Fruit fly (Drosophila melanogaster) whole organism, embryonic: ENCODE measurements around the gene slif.
A peak's percentile ranks its signal among the peaks of the same experiment; 100 is the strongest.

Experiments used
- B-H1 ChIP-seq: fragments of 200-800 bp; sonication (Bioruptor generic); IDR thresholded peaks from 3 replicates; pipeline ENCODE4 v1.3.6; 2022; ENCODE audit warnings: missing biosample characterization, missing genetic modification characterization
- CG11398 ChIP-seq: fragments of 200-800 bp; sonication (Bioruptor generic); optimal IDR thresholded peaks from 2 replicates; lab custom pipeline; 2016; ENCODE audit warnings: missing biosample characterization, missing genetic modification characterization
- CG13296 ChIP-seq: fragments of 200-800 bp; sonication (Bioruptor generic); optimal IDR thresholded peaks from 3 replicates; lab custom pipeline; 2018; ENCODE audit warnings: missing biosample characterization, mild to moderate bottlenecking, missing genetic modification characterization
- CG13424 ChIP-seq: fragments of 200-800 bp; sonication (Bioruptor generic); optimal IDR thresholded peaks from 2 replicates; lab custom pipeline; 2019; ENCODE audit warnings: missing biosample characterization, mild to moderate bottlenecking, missing genetic modification characterization, moderate library complexity
- CG16779 ChIP-seq: fragments of 200-800 bp; sonication (Bioruptor generic); IDR thresholded peaks from 2 replicates; pipeline ENCODE4 v1.3.6; 2022; ENCODE audit warnings: missing biosample characterization, missing genetic modification characterization
- CG8478 ChIP-seq: fragments of >200 bp; optimal IDR thresholded peaks from 2 replicates; lab custom pipeline; 2018
- CoRest ChIP-seq: fragments of 200-800 bp; sonication (Bioruptor generic); optimal IDR thresholded peaks from 3 replicates; lab custom pipeline; 2018; ENCODE audit warnings: missing biosample characterization, mild to moderate bottlenecking, missing genetic modification characterization, moderate library complexity
- Doc2 ChIP-seq: fragments of 200-800 bp; sonication (Bioruptor generic); IDR thresholded peaks from 2 replicates; pipeline ENCODE4 v1.3.6; 2022; ENCODE audit warnings: missing biosample characterization, missing genetic modification characterization
- Nf-YC ChIP-seq: fragments of 200-800 bp; optimal IDR thresholded peaks from 3 replicates; lab custom pipeline; 2019; ENCODE audit warnings: missing biosample characterization, mild to moderate bottlenecking, missing genetic modification characterization, moderate library complexity
- fd102C ChIP-seq: fragments of 200-800 bp; sonication (Bioruptor generic); optimal IDR thresholded peaks from 2 replicates; lab custom pipeline; 2018; ENCODE audit warnings: missing biosample characterization, mild to moderate bottlenecking, missing genetic modification characterization, moderate library complexity
- fd96Cb ChIP-seq: fragments of 200-800 bp; sonication (Bioruptor generic); optimal IDR thresholded peaks from 2 replicates; lab custom pipeline; 2018; ENCODE audit warnings: missing biosample characterization, mild to moderate bottlenecking, missing genetic modification characterization, moderate library complexity
- her ChIP-seq: fragments of 200-800 bp; sonication (Bioruptor generic); optimal IDR thresholded peaks from 2 replicates; lab custom pipeline; 2016; ENCODE audit warnings: missing biosample characterization, missing genetic modification characterization
- insv ChIP-seq, 2 experiments: fragments of 200-800 bp; sonication (Bioruptor generic); optimal IDR thresholded peaks; 3 replicates each; lab custom pipeline; 2016 to 2018; ENCODE audit warnings: missing biosample characterization in 2 of 2, missing genetic modification characterization in 2 of 2

DNA sequence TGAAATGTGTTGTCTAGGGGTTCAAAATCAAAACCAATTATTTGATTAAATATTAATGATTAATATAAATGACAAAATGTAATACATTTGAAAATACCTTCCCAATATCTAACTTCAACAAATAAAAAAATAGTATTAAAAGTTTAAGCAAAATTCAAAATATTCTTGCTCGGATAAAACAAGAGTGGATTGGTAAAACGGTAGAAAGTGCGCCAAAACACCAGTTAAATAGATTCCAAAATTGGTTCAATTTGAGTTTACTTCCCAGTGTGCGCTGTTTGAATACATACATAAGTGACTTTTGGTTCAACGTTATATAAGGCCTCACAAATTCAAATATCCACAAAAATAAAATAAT is 15.8 kb upstream of the slif start:
- TF ChIP-seq fd96Cb (tag; lab: Kevin White, UChicago) = peak; percentile 54
- TF ChIP-seq CG13424 (tag; lab: Kevin White, UChicago) = peak; percentile 83
- TF ChIP-seq Nf-YC = peak; percentile 61
- TF ChIP-seq CG8478 (lab: Kevin White, UChicago) = no peak
- no peak for TF ChIP-seq CG11398 (GFP tag; lab: Kevin White, UChicago)
- TF ChIP-seq B-H1 (GFP tag; lab: Robert Waterston, UW) = no peak; the same call in 2 of the 3 replicates
- TF ChIP-seq insv (GFP tag; optimal IDR thresholded peaks at IDR 0.05; lab: Kevin White, UChicago) = peak in 1 of 2 experiments; percentile 7
- no peak for TF ChIP-seq Doc2 (GFP tag; lab: Robert Waterston, UW)
- TF ChIP-seq fd102C (GFP tag; lab: Kevin White, UChicago) = no peak
- no peak for TF ChIP-seq CG16779
- TF ChIP-seq her (GFP tag; lab: Kevin White, UChicago) = no peak
- TF ChIP-seq CoRest (tag; lab: Kevin White, UChicago) = peak; percentile 86
- peak; percentile 55 for TF ChIP-seq CG13296
